Worm (Caenorhabditis elegans) whole organism, midembryonic: Measurements from ENCODE around the gene F01D5.3.
"Not testable (repeated sequence)": the region's sequence is repeated elsewhere in the genome, so short reads cannot be mapped to it uniquely, and the experiment has no call there.

Source experiments
- T22C8.4 ChIP-seq: fragments of 200-800 bp; sonication (Bioruptor generic); IDR thresholded peaks from 2 replicates; pipeline ENCODE4 v1.3.6; 2022; ENCODE audit warnings: missing genetic modification characterization, missing compliant biosample characterization
- cog-1 ChIP-seq: sonication (generic microtip); optimal IDR thresholded peaks from 2 replicates; lab custom pipeline; 2016; ENCODE audit warnings: missing genetic modification characterization, missing compliant biosample characterization
- flt-1 ChIP-seq: fragments of 200-800 bp; sonication (Bioruptor generic); IDR thresholded peaks from 2 replicates; pipeline ENCODE4 v1.3.6; 2022; ENCODE audit warnings: missing genetic modification characterization, missing compliant biosample characterization
- klf-2 ChIP-seq: fragments of 200-800 bp; sonication (Bioruptor generic); conservative IDR thresholded peaks from 2 replicates; pipeline ENCODE4 v1.3.6; 2022; ENCODE audit warnings: missing genetic modification reagents, missing genetic modification characterization, missing compliant biosample characterization
- med-1 ChIP-seq: sonication (generic microtip); optimal IDR thresholded peaks from 2 replicates; lab custom pipeline; 2017; ENCODE audit warnings: missing genetic modification characterization, mild to moderate bottlenecking, missing compliant biosample characterization, antibody characterized with exemption, missing genetic modification reagents; ENCODE audit not compliant: insufficient read depth
- ref-1 ChIP-seq: fragments of 200-800 bp; sonication (Bioruptor generic); conservative IDR thresholded peaks from 2 replicates; pipeline ENCODE4 v1.3.6; 2022; ENCODE audit warnings: missing genetic modification reagents, missing genetic modification characterization, missing compliant biosample characterization
- tab-1 ChIP-seq: fragments of 200-800 bp; sonication (Bioruptor generic); IDR thresholded peaks from 2 replicates; pipeline ENCODE4 v1.3.6; 2022; ENCODE audit warnings: missing genetic modification characterization, missing compliant biosample characterization
- ztf-23 ChIP-seq: fragments of 200-800 bp; sonication (Bioruptor generic); IDR thresholded peaks from 2 replicates; pipeline ENCODE4 v1.3.6; 2022; ENCODE audit warnings: missing genetic modification reagents, missing genetic modification characterization, missing compliant biosample characterization
- ztf-29 ChIP-seq: fragments of 200-800 bp; sonication (Bioruptor generic); IDR thresholded peaks from 2 replicates; pipeline ENCODE4 v1.3.6; 2022; ENCODE audit warnings: missing genetic modification reagents, missing genetic modification characterization, missing compliant biosample characterization

The F01D5.3 gene

DNA sequence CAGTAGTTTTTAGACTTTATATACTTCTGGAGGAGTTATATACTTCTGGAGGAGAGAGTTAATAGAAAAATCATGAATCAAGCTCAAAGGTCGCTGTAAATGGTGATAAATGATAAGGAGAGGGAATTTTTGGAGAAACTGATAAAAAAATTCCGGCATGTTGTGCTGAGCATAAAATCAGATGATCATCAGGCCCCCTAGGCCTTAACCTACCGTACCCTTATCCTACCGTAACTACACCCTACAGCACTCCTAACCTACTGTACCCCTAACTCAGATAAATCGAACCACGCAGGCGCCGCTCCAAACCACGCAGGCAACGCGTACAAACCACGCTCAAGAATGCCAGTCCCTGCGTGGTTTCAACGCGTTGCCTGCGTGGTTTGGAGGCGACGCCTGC, at the start of gene F01D5.3:
Gene F01D5.3, minus strand, starts transcription at position 101 of the 400 bp plus-strand sequence.
- not testable (repeated sequence) for TF ChIP-seq med-1 (GFP tag; lab: Kevin White, UChicago); tab-1 (GFP tag; lab: Robert Waterston, UW); klf-2

DNA sequence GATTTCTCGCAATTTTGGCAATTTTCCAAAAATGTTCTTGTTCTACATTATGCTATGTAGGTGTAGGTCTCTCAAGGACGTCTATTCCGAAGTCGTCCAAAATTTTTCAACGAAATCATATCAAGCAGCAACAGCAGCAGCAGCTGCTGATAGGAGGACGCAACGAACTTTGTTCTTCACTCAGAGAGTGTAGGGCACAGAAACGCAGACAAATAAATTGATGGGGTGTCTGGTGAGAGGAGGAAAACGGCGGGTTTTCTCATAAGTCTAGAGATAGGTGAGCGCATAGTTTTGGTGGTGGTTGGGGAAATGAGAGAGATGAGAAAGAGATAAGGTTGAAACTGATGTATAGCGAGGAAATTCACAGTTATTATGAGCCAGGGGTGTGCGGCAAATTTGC, 49.2 kb upstream of the F01D5.3 start:
- TF ChIP-seq ztf-23 (GFP tag; lab: Robert Waterston, UW) (no peak), T22C8.4 (GFP tag; lab: Robert Waterston, UW) (no peak), ztf-29 (GFP tag; lab: Robert Waterston, UW) (no peak), tab-1 (GFP tag; lab: Robert Waterston, UW) (no peak), ref-1 (GFP tag; lab: Robert Waterston, UW) (no peak), klf-2 (no peak), med-1 (GFP tag; lab: Kevin White, UChicago) (no peak)

DNA sequence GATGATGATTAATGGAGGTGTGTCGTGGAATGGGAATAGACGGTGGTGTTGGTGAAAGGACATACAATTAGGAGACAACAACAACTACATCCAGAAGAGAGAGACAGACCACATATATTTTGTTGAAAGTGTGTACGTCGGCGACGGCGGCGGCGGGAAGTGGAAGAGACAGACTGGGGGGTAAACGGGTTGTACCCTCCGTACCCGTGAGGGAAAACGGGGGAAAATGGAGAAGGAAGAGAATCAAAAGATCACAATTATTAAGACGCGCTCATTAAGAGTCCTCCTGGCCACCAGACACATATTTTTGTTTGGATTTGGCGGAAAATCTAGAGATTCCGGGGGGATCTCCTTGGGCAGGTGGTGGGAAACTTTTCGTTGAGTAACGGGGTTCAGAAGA, 46.5 kb upstream of the F01D5.3 start:
- no peak for TF ChIP-seq T22C8.4 (GFP tag; lab: Robert Waterston, UW)
- TF ChIP-seq flt-1 (GFP tag; lab: Robert Waterston, UW) = 0 out of 2 replicates have a peak, but pooled peaks have one; percentile 57

DNA sequence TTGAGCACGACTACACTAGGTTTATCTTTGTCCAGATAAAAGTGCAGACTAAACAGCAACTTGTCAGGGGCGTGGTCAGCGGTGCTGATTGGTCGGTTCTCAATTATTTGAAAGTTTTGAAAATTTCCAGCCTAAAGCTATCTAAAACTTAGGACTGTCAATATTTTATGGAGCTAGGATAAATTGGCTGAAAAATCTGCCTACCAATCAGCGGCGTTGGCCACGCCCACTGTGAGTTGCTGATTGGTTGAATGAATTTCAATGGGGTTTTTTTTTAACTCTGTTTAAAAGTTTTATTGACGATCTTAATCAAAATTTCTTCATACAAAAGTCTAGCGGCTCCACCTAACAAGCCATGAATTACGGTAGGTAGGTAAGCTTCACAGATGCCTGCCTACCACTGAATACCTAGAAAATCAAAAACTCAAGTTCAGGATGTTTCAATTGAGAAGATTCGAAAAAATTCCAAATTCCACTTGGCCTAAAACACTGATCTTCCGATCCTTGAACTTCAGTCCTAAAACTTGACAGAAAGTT, 46.1 kb upstream of the F01D5.3 start:
- TF ChIP-seq klf-2 = no peak

DNA sequence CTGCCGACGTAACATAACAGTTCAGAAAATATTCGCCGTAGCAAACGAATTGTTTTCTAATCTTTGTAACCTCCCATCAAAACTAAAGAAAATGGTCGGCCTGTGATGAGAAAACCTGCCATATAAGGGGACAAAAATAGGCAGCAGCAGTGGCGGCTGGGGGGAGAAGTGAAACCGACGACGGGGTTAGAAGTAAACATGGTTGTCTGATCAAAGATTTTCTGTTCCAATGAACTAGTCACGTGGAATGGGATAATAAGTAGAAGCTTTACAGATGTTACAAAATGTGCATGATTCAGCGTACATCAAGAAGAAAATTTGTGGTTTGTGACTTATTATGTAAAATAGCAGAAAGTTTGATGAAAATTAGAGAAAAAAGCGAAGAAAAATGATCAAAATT, 45.3 kb upstream of the F01D5.3 start:
- TF ChIP-seq klf-2 (no peak), ztf-29 (GFP tag; lab: Robert Waterston, UW) (no peak)

DNA sequence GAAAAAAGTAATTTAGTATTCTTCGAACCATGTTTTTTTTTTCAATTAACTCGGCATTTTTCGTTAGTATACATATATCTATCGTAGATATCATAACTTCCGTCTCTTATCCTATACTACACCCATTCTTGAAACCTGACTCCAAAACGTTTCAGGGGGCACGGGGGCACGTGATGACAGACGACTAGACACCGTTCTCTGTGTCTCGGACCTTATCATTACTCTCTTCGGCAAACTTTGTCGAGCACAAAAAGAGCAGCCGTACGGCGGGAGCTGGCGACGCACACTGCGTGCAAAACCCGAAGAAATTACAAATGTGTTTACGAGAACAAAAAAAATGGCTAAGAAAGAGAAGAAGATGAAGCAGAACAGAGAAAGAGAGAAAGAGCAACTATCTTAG, 44.3 kb upstream of the F01D5.3 start:
- TF ChIP-seq ztf-23 (GFP tag; lab: Robert Waterston, UW) (no peak), flt-1 (GFP tag; lab: Robert Waterston, UW) (0 out of 2 replicates have a peak, but pooled peaks have one; percentile 17)

DNA sequence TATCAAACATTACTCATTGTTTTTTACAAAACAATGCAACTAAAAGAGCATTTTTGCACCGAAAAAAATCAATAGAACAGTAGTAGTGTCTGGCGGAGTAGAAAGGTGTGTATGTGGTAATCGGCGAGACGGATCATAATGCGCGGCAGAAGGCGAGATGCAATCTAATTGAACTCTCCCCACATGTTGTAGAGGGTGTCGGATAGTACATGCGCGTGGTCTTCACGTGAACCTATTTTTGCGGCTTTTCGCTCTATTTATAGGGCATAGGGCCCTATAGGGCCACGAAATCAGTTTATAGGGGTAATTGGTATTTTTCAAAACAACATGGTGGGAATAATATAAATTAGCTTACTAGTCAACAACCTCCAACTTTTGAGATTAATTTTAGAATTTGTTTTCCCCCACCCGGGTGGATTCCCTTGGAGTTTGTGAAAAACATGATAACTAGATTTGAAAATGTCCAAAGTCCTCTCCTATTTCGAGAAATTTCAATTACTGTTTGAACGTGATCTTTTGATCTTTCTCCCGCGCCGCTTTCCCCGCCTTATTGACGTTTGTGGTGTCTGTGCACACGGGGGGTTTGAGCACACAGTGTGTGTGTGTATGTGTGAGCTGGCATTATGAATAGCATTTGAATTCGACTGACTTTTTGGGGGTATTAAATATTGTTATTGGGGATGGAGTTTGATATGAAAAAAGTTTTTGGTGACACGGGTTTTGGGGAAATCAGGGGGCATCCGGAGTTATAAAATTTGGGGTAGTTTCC, 43.1 kb upstream of the F01D5.3 start:
- TF ChIP-seq tab-1 (GFP tag; lab: Robert Waterston, UW) (0 out of 2 replicates have a peak, but pooled peaks have one; percentile 38), klf-2 (no peak)

DNA sequence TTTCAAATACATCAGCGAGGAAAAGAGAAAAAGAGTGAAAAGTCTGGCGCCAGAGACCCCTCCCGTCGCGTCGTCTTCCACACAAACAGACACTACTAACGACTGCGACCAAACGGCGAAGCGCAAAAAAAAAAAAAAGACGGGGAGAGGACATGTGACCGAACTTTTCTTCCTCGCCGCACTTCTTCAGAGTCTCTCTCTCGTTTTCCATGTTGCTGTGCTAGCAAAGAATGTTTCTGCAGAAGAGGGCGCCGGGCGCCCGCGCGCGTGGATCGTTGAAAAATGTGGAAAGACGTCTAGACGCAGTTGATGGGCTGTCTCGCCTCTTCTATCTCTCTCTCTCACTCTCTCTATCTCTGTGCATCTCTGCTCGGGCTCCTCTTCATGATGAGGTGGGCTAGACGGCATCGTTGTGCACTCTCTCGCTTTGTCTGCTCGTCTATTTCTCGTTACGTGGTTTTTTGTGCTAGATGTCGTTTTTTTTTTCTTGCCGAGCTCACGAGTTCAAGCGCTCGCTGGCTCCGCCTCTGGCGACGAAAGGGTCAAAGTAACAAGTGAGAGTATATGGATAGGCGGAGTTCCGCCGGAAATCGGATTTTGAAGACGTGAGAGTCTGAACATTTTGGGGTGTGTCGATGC, 40.4 kb upstream of the F01D5.3 start:
- no peak for TF ChIP-seq ztf-29 (GFP tag; lab: Robert Waterston, UW)
- TF ChIP-seq med-1 (GFP tag; lab: Kevin White, UChicago) = no peak
- no peak for TF ChIP-seq flt-1 (GFP tag; lab: Robert Waterston, UW)
- TF ChIP-seq tab-1 (GFP tag; lab: Robert Waterston, UW) = no peak
- no peak for TF ChIP-seq klf-2
- TF ChIP-seq T22C8.4 (GFP tag; lab: Robert Waterston, UW) = no peak
- TF ChIP-seq ztf-23 (GFP tag; lab: Robert Waterston, UW) = no peak
- TF ChIP-seq ref-1 (GFP tag; lab: Robert Waterston, UW) = no peak
- TF ChIP-seq cog-1 (tag; lab: Kevin White, UChicago) = no peak

DNA sequence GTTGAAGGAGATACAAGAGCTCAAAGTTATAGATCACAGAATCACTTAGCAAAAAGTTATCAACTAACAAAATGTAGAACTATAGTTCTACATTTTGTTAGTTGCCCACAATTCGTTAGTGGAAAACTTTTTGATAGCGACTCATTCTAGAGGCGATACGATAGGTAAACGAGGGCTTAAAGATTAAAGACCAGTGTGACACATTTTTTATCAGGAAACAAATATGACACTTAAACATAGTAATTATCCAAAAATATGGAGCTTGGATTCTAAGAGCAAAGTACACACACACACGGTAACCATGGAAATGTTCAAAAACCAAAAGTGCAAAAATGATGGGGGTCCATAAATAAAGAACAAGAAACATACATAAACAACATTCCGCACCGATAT, 39.9 kb upstream of the F01D5.3 start:
- TF ChIP-seq ref-1 (GFP tag; lab: Robert Waterston, UW) (no peak), klf-2 (no peak)

DNA sequence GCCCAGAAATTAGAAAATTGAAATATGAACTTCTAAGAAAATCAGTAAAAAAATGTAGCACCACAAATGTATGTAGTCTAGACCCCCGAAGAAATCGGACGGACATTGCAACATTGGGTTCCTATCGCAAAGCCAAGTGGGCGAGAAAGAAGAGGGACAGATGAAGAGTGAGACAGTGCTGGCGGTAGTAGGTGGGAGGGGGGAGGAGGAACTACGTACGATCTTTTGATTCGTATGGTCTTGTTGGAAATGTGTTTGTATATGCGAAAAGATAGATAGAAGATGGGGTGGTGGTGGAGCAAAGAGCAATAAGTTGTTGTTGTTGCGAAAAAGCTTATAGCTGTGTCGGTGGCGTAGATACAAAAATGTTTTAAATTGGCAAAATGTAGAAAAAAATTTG, 38.4 kb upstream of the F01D5.3 start:
- TF ChIP-seq ztf-29 (GFP tag; lab: Robert Waterston, UW) = no peak
- TF ChIP-seq ref-1 (GFP tag; lab: Robert Waterston, UW) = no peak
- 0 out of 2 replicates have a peak, but pooled peaks have one; percentile 48 for TF ChIP-seq flt-1 (GFP tag; lab: Robert Waterston, UW)

DNA sequence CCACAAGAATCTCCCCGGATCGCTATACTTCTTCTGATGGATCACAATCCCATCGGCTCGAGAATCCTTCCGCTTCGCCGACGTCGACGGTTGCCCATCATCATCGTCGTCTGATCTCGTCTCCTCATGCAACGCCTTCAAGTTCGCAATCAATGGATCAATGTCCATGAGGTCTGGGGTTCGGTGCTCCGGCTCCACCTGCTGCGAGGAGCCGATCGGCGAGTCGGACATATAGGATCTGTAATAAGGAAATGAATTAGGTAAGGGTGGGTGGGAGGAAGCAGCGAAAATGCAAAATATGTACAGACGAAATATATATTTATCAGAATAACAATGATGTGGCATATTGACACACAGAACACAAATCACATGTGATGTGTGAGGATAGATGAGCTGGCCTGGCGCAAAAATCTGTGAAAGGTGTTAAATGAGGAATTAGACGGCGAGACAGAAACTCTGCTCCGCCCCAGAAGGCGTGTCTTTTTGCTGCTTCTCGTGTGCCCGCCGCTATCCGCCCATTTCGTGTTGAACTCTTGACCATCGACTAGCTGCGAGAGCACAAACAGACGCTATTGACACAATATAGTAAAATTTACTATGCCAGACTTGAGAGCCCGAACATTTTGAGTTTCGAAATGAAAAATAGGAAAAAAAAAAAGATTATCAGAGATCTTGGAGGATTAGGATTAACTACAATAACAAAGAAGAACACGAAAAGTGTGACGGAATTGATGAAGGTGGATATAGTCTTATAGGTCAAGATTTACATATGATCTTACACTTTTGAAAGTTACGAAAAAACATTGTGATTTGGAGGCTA, 37.8 kb upstream of the F01D5.3 start:
- TF ChIP-seq ztf-29 (GFP tag; lab: Robert Waterston, UW) = no peak
